Fruit fly (Drosophila melanogaster): ENCODE measurements around the gene RpS6.

The RpS6 gene

dm6 chrX:7935798-7936572 is 34.9 kb upstream of the RpS6 start, which contains the start of gene Ubr3 (continued):
- TF ChIP-seq jing (GFP tag; optimal IDR thresholded peaks at IDR 0.05), result no peak
- no peak for TF ChIP-seq Lhr (GFP tag; optimal IDR thresholded peaks at IDR 0.05)
- TF ChIP-seq mam (GFP tag; optimal IDR thresholded peaks at IDR 0.05), result peak; percentile 4
- TF ChIP-seq gem (tag; optimal IDR thresholded peaks at IDR 0.05), result no peak
- TF ChIP-seq usp (GFP tag; optimal IDR thresholded peaks at IDR 0.05), result no peak
- 0 out of 2 replicates have a peak, but pooled peaks have one; percentile 30 for TF ChIP-seq CG2129 (GFP tag; IDR thresholded peaks at IDR 0.05; ENCODE audit: partially characterized antibody)
- TF ChIP-seq stwl (tag; optimal IDR thresholded peaks at IDR 0.05), result peak; percentile 68
- TF ChIP-seq Nf-YC (tag; optimal IDR thresholded peaks at IDR 0.05), result peak; percentile 57
- no peak for TF ChIP-seq chm (GFP tag; IDR thresholded peaks at IDR 0.05)
- no peak for TF ChIP-seq CG17361 (GFP tag; IDR thresholded peaks at IDR 0.05)
- no peak for TF ChIP-seq CG15011 (GFP tag; optimal IDR thresholded peaks at IDR 0.05)
- TF ChIP-seq nmo (GFP tag; optimal IDR thresholded peaks at IDR 0.05), result peak; percentile 34
- no peak for TF ChIP-seq CG5180 (GFP tag; optimal IDR thresholded peaks at IDR 0.05)
- TF ChIP-seq MBD-R2 (GFP tag; IDR thresholded peaks at IDR 0.05), result peak; percentile 48; the same call in 1 of the 2 replicates
- no peak for TF ChIP-seq CG17385 (GFP tag; optimal IDR thresholded peaks at IDR 0.05)
- no peak for TF ChIP-seq Six4 (GFP tag; optimal IDR thresholded peaks at IDR 0.05)
- no peak for TF ChIP-seq CG4730 (GFP tag; IDR thresholded peaks at IDR 0.05)
- TF ChIP-seq pb (GFP tag; optimal IDR thresholded peaks at IDR 0.05), result no peak
- TF ChIP-seq sna (GFP tag; IDR thresholded peaks at IDR 0.05; ENCODE audit: partially characterized antibody), result 0 out of 2 replicates have a peak, but pooled peaks have one; percentile 50
- TF ChIP-seq unc-4 (GFP tag; IDR thresholded peaks at IDR 0.05; ENCODE audit: partially characterized antibody), result peak; percentile 68
- peak; percentile 7 for TF ChIP-seq shn (GFP tag; optimal IDR thresholded peaks at IDR 0.05)
- peak; percentile 66 for TF ChIP-seq nerfin-2 (GFP tag; IDR thresholded peaks at IDR 0.05; ENCODE audit: partially characterized antibody)
- no peak for TF ChIP-seq repo (GFP tag; optimal IDR thresholded peaks at IDR 0.05)
- TF ChIP-seq kni (GFP tag; optimal IDR thresholded peaks at IDR 0.05), result no peak
- no peak for TF ChIP-seq CG4328 (GFP tag; optimal IDR thresholded peaks at IDR 0.05)
- peak; percentile 32 for TF ChIP-seq CG3847 (GFP tag; IDR thresholded peaks at IDR 0.05)
- TF ChIP-seq aop (GFP tag; IDR thresholded peaks at IDR 0.05), result no peak
- no peak for TF ChIP-seq dysf (GFP tag; IDR thresholded peaks at IDR 0.05)
- TF ChIP-seq zen (tag; optimal IDR thresholded peaks at IDR 0.05), result no peak
- TF ChIP-seq Mrtf (GFP tag; IDR thresholded peaks at IDR 0.05), result no peak
- peak; percentile 64 for TF ChIP-seq bbx (GFP tag; IDR thresholded peaks at IDR 0.05; ENCODE audit: partially characterized antibody)
- peak; percentile 27 for TF ChIP-seq p53 (GFP tag; optimal IDR thresholded peaks at IDR 0.05)
- TF ChIP-seq dmrt99B (tag; optimal IDR thresholded peaks at IDR 0.05), result no peak
- TF ChIP-seq hth (optimal IDR thresholded peaks at IDR 0.05), result no peak
- TF ChIP-seq CG11504 (tag; optimal IDR thresholded peaks at IDR 0.05), result peak; percentile 7
- no peak for TF ChIP-seq klu (GFP tag; IDR thresholded peaks at IDR 0.05)
- no peak for TF ChIP-seq gcm (GFP tag; optimal IDR thresholded peaks at IDR 0.05)
- TF ChIP-seq CG11723 (GFP tag; optimal IDR thresholded peaks at IDR 0.05), result no peak
- no peak for TF ChIP-seq CG13894 (tag; optimal IDR thresholded peaks at IDR 0.05)
- no peak for TF ChIP-seq sima (GFP tag; optimal IDR thresholded peaks at IDR 0.05)
- TF ChIP-seq Mad (GFP tag; optimal IDR thresholded peaks at IDR 0.05), result no peak
- no peak for TF ChIP-seq chif (GFP tag; optimal IDR thresholded peaks at IDR 0.05)
- no peak for TF ChIP-seq zen2 (GFP tag; IDR thresholded peaks at IDR 0.05; ENCODE audit: partially characterized antibody)
- TF ChIP-seq gcm2 (GFP tag; optimal IDR thresholded peaks at IDR 0.05), result no peak
- TF ChIP-seq vvl (GFP tag; IDR thresholded peaks at IDR 0.05), result no peak
- TF ChIP-seq HmgZ (tag; optimal IDR thresholded peaks at IDR 0.05), result peak; percentile 49
- TF ChIP-seq CG2875 (GFP tag; optimal IDR thresholded peaks at IDR 0.05), result no peak
- no peak for TF ChIP-seq tin (GFP tag; optimal IDR thresholded peaks at IDR 0.05)
- TF ChIP-seq CG7987 (GFP tag; optimal IDR thresholded peaks at IDR 0.05), result no peak

All from whole organism, embryonic.